Fruit fly (Drosophila melanogaster) whole organism: Measurements from ENCODE around the gene BthD.

Experiments
- CG8478 ChIP-seq: fragments of >200 bp; optimal IDR thresholded peaks from 2 replicates; lab custom pipeline; 2018; ENCODE audit warnings: inconsistent platforms
- Dll ChIP-seq: fragments of >200 bp; optimal IDR thresholded peaks from 2 replicates; lab custom pipeline; 2017
- EcR ChIP-seq, 2 experiments: fragments of >200 bp; optimal IDR thresholded peaks; 2 replicates each; lab custom pipeline; 2017; ENCODE audit warnings: missing biosample characterization in 2 of 2, missing genetic modification characterization in 2 of 2, missing genetic modification reagents in 2 of 2
- pan ChIP-seq: fragments of >200 bp; optimal IDR thresholded peaks from 2 replicates; lab custom pipeline; 2017
- psq ChIP-seq: fragments of >200 bp; optimal IDR thresholded peaks from 2 replicates; lab custom pipeline; 2017
- usp ChIP-seq: fragments of >200 bp; optimal IDR thresholded peaks from 2 replicates; lab custom pipeline; 2017; ENCODE audit warnings: missing biosample characterization, missing genetic modification characterization, mixed read lengths

dm6 chrX:13630290-13630900 is 18.5 kb downstream of the BthD start:
- TF ChIP-seq usp (GFP tag; lab: Kevin White, UChicago) (no peak), CG8478 (lab: Kevin White, UChicago) (no peak), Dll (lab: Kevin White, UChicago) (no peak), psq (no peak), pan (no peak), EcR (GFP tag; optimal IDR thresholded peaks at IDR 0.05; lab: Kevin White, UChicago) (no peak)
